ENCODE assay signal across 4 fruit fly cellular contexts in the genomic region with DNA sequence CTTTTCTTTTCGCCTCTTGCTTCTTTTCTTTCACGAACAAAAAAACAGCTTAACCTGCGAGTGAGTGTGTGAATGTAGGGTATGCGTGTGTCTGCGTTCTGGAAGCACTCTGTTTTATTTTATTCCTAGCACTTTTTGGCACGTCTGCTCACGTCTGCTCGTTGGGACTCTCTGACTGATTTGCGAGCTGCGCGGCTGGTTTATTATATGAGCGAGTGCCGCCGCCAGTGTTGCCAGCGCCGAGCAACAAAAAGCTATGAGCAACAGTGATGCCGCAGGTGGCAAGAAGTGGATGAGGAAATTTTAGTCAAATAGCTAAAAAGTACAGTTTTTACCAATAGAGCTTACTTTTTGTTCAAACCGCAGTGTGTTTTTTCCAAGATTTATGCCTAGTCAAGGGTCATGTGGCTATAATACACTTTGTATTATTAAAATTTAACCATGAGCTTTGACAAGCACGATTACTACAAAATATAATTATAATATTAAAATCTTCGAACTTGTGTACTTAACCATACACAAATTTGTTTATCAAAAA.
TF ChIP-seq lines count a peak whose summit lies in the region.

A gene (minus strand): TSS at position 183 of the 538 bp plus-strand sequence.

TF ChIP-seq in whole organism, adult, 20 proteins besides CTCF, POLR2A, EP300 and RAD21 (continued from another document):
- TF ChIP-seq CG7045 (GFP tag; optimal IDR thresholded peaks at IDR 0.05; lab: Kevin White, UChicago) (no peak), ovo (GFP tag; optimal IDR thresholded peaks at IDR 0.05; lab: Kevin White, UChicago) (no peak), bab1 (GFP tag; optimal IDR thresholded peaks at IDR 0.05; lab: Kevin White, UChicago) (peak; percentile 69)

TF ChIP-seq in whole organism, embryonic, 481 proteins besides CTCF, POLR2A, EP300 and RAD21 (continued from another document and continues in another):
- TF ChIP-seq Adf1 (GFP tag; IDR thresholded peaks at IDR 0.05; lab: Robert Waterston, UW) (peak; percentile 29; the same call in 1 of the 2 replicates), CG1647 (GFP tag; optimal IDR thresholded peaks at IDR 0.05; lab: Kevin White, UChicago) (peak; percentile 15), so (GFP tag; IDR thresholded peaks at IDR 0.05; lab: Robert Waterston, UW) (no peak), ham (GFP tag; IDR thresholded peaks at IDR 0.05; lab: Robert Waterston, UW) (no peak), Rfx (GFP tag; IDR thresholded peaks at IDR 0.05; lab: Robert Waterston, UW) (peak; percentile 64), CG8388 (GFP tag; optimal IDR thresholded peaks at IDR 0.05; lab: Kevin White, UChicago) (no peak), CG3995 (GFP tag; optimal IDR thresholded peaks at IDR 0.05; lab: Kevin White, UChicago) (no peak), MBD-R2 (GFP tag; IDR thresholded peaks at IDR 0.05; lab: Robert Waterston, UW) (no peak; the same call in 1 of the 2 replicates), jing (GFP tag; optimal IDR thresholded peaks at IDR 0.05; lab: Kevin White, UChicago) (no peak), Rx (GFP tag; IDR thresholded peaks at IDR 0.05; lab: Robert Waterston, UW) (no peak), Xrp1 (GFP tag; IDR thresholded peaks at IDR 0.05; lab: Robert Waterston, UW) (peak; percentile 12; the same call in 1 of the 2 replicates), Dek (tag; optimal IDR thresholded peaks at IDR 0.05; lab: Kevin White, UChicago) (no peak), Med (GFP tag; lab: Kevin White, UChicago) (peak; percentile 86), schlank (tag; optimal IDR thresholded peaks at IDR 0.05; lab: Kevin White, UChicago) (no peak), oc (tag; optimal IDR thresholded peaks at IDR 0.05; lab: Kevin White, UChicago) (peak; percentile 38), repo (GFP tag; optimal IDR thresholded peaks at IDR 0.05; lab: Kevin White, UChicago) (peak; percentile 9), CG8089 (GFP tag; optimal IDR thresholded peaks at IDR 0.05; lab: Kevin White, UChicago) (peak; percentile 29), Blimp-1 (GFP tag; optimal IDR thresholded peaks at IDR 0.05; lab: Kevin White, UChicago) (peak; percentile 76), mirr (GFP tag; optimal IDR thresholded peaks at IDR 0.05; lab: Kevin White, UChicago) (peak; percentile 38), chm (GFP tag; IDR thresholded peaks at IDR 0.05; lab: Robert Waterston, UW) (0 out of 2 replicates have a peak, but pooled peaks have one; percentile 43), Dfd (GFP tag; optimal IDR thresholded peaks at IDR 0.05; lab: Kevin White, UChicago) (no peak), Myb (GFP tag; optimal IDR thresholded peaks at IDR 0.05; lab: Kevin White, UChicago) (no peak), lmd (GFP tag; IDR thresholded peaks at IDR 0.05; lab: Robert Waterston, UW) (no peak; the same call in 1 of the 2 replicates), CG4617 (GFP tag; optimal IDR thresholded peaks at IDR 0.05; lab: Kevin White, UChicago; ENCODE audit: borderline replicate concordance) (no peak), Awh (GFP tag; IDR thresholded peaks at IDR 0.05; lab: Robert Waterston, UW) (0 out of 2 replicates have a peak, but pooled peaks have one; percentile 46), onecut (GFP tag; IDR thresholded peaks at IDR 0.05; lab: Robert Waterston, UW) (no peak; the same call in 1 of the 2 replicates), Poxn (GFP tag; IDR thresholded peaks at IDR 0.05; lab: Robert Waterston, UW) (no peak), CG2116 (GFP tag; optimal IDR thresholded peaks at IDR 0.05; lab: Kevin White, UChicago) (no peak), Pdp1 (GFP tag; optimal IDR thresholded peaks at IDR 0.05; lab: Kevin White, UChicago) (peak in 1 of 2 experiments; percentile 44), odd (GFP tag; optimal IDR thresholded peaks at IDR 0.05; lab: Kevin White, UChicago) (no peak), CG33557 (GFP tag; optimal IDR thresholded peaks at IDR 0.05; lab: Kevin White, UChicago) (no peak), scrt (GFP tag; optimal IDR thresholded peaks at IDR 0.05; lab: Kevin White, UChicago) (no peak), CG7357 (GFP tag; IDR thresholded peaks at IDR 0.05; lab: Robert Waterston, UW) (no peak), slou (GFP tag; optimal IDR thresholded peaks at IDR 0.05; lab: Kevin White, UChicago) (no peak), abd-A (tag; optimal IDR thresholded peaks at IDR 0.05; lab: Kevin White, UChicago) (peak; percentile 23), Spps (tag; optimal IDR thresholded peaks at IDR 0.05; lab: Kevin White, UChicago) (no peak), CG15269 (tag; optimal IDR thresholded peaks at IDR 0.05; lab: Kevin White, UChicago) (peak; percentile 31), inv (GFP tag; IDR thresholded peaks at IDR 0.05; lab: Robert Waterston, UW; ENCODE audit: partially characterized antibody) (no peak), CG17186 (GFP tag; optimal IDR thresholded peaks at IDR 0.05; lab: Kevin White, UChicago) (no peak), CG18619 (GFP tag; optimal IDR thresholded peaks at IDR 0.05; lab: Kevin White, UChicago) (peak; percentile 24)

TF ChIP-seq in whole organism, prepupa, 60 proteins besides CTCF, POLR2A, EP300 and RAD21 (continued from another document):
- TF ChIP-seq salr (GFP tag; optimal IDR thresholded peaks at IDR 0.05; lab: Kevin White, UChicago) (peak in 1 of 2 experiments; percentile 21), Ets96B (tag; optimal IDR thresholded peaks at IDR 0.05; lab: Kevin White, UChicago) (no peak), ss (GFP tag; optimal IDR thresholded peaks at IDR 0.05; lab: Kevin White, UChicago) (peak; percentile 3 to 55), Met (GFP tag; optimal IDR thresholded peaks at IDR 0.05; lab: Kevin White, UChicago) (peak; percentile 13), CG10631 (GFP tag; optimal IDR thresholded peaks at IDR 0.05; lab: Kevin White, UChicago) (peak; percentile 0), dac (GFP tag; optimal IDR thresholded peaks at IDR 0.05; lab: Kevin White, UChicago) (no peak), CG15336 (GFP tag; IDR thresholded peaks at IDR 0.05; lab: Robert Waterston, UW) (peak; percentile 59), fkh (GFP tag; optimal IDR thresholded peaks at IDR 0.05; lab: Kevin White, UChicago) (peak; percentile 12), CG4318 (GFP tag; optimal IDR thresholded peaks at IDR 0.05; lab: Kevin White, UChicago) (peak; percentile 24), Sox102F (GFP tag; optimal IDR thresholded peaks at IDR 0.05; lab: Kevin White, UChicago) (peak; percentile 48), fd85E (GFP tag; optimal IDR thresholded peaks at IDR 0.05; lab: Kevin White, UChicago) (no peak), eg (GFP tag; IDR thresholded peaks at IDR 0.05; lab: Robert Waterston, UW) (peak; percentile 56; the same call in 2 of the 3 replicates), CG16779 (tag; optimal IDR thresholded peaks at IDR 0.05; lab: Kevin White, UChicago) (peak; percentile 42), CG31627 (GFP tag; optimal IDR thresholded peaks at IDR 0.05; lab: Kevin White, UChicago) (peak; percentile 9), Eip75B (GFP tag; optimal IDR thresholded peaks at IDR 0.05; lab: Kevin White, UChicago) (peak; percentile 51), Eip93F (GFP tag; optimal IDR thresholded peaks at IDR 0.05; lab: Kevin White, UChicago) (no peak), OdsH (GFP tag; optimal IDR thresholded peaks at IDR 0.05; lab: Kevin White, UChicago) (no peak), acj6 (GFP tag; optimal IDR thresholded peaks at IDR 0.05; lab: Kevin White, UChicago) (peak; percentile 4), CG6163 (GFP tag; IDR thresholded peaks at IDR 0.05; lab: Robert Waterston, UW) (peak; percentile 67; the same call in 2 of the 3 replicates), CG11902 (GFP tag; optimal IDR thresholded peaks at IDR 0.05; lab: Kevin White, UChicago) (no peak), CG3032 (tag; optimal IDR thresholded peaks at IDR 0.05; lab: Kevin White, UChicago) (no peak), Lpt (GFP tag; optimal IDR thresholded peaks at IDR 0.05; lab: Kevin White, UChicago) (no peak), lz (GFP tag; optimal IDR thresholded peaks at IDR 0.05; lab: Kevin White, UChicago) (no peak), topi (GFP tag; optimal IDR thresholded peaks at IDR 0.05; lab: Kevin White, UChicago) (peak; percentile 17), CG7368 (GFP tag; optimal IDR thresholded peaks at IDR 0.05; lab: Kevin White, UChicago) (peak; percentile 40), pdm3 (GFP tag; optimal IDR thresholded peaks at IDR 0.05; lab: Kevin White, UChicago) (peak; percentile 13), Hr39 (GFP tag; optimal IDR thresholded peaks at IDR 0.05; lab: Kevin White, UChicago) (no peak), net (GFP tag; optimal IDR thresholded peaks at IDR 0.05; lab: Kevin White, UChicago) (peak; percentile 37), Smox (GFP tag; optimal IDR thresholded peaks at IDR 0.05; lab: Kevin White, UChicago) (no peak), Hr38 (GFP tag; optimal IDR thresholded peaks at IDR 0.05; lab: Kevin White, UChicago) (no peak), CG8632 (GFP tag; optimal IDR thresholded peaks at IDR 0.05; lab: Kevin White, UChicago) (no peak), Eip78C (GFP tag; lab: Kevin White, UChicago) (peak; percentile 67), CG32006 (GFP tag; optimal IDR thresholded peaks at IDR 0.05; lab: Kevin White, UChicago) (peak; percentile 31), CG8119 (GFP tag; IDR thresholded peaks at IDR 0.05; lab: Robert Waterston, UW) (peak; percentile 41; the same call in 2 of the 3 replicates), CG6808 (GFP tag; optimal IDR thresholded peaks at IDR 0.05; lab: Kevin White, UChicago) (peak; percentile 47), Sox15 (GFP tag; optimal IDR thresholded peaks at IDR 0.05; lab: Kevin White, UChicago) (no peak), CG6792 (GFP tag; optimal IDR thresholded peaks at IDR 0.05; lab: Kevin White, UChicago) (no peak), dsx (GFP tag; optimal IDR thresholded peaks at IDR 0.05; lab: Kevin White, UChicago; ENCODE audit: poor library complexity, severe bottlenecking) (peak; percentile 30), Sox14 (GFP tag; optimal IDR thresholded peaks at IDR 0.05; lab: Kevin White, UChicago) (peak; percentile 63), cyc (GFP tag; optimal IDR thresholded peaks at IDR 0.05; lab: Kevin White, UChicago) (no peak), Blimp-1 (GFP tag; optimal IDR thresholded peaks at IDR 0.05; lab: Kevin White, UChicago) (no peak), Gug (GFP tag; IDR thresholded peaks at IDR 0.05; lab: Robert Waterston, UW) (no peak)

TF ChIP-seq in whole organism, wandering third instar larva, 38 proteins besides CTCF, POLR2A, EP300 and RAD21 (continued from another document):
- TF ChIP-seq GATAd (GFP tag; optimal IDR thresholded peaks at IDR 0.05; lab: Kevin White, UChicago) (no peak), Abd-B (GFP tag; optimal IDR thresholded peaks at IDR 0.05; lab: Kevin White, UChicago) (no peak), Dfd (GFP tag; optimal IDR thresholded peaks at IDR 0.05; lab: Kevin White, UChicago) (no peak), pan (optimal IDR thresholded peaks at IDR 0.05; lab: Kevin White, UChicago) (no peak), Vsx2 (GFP tag; optimal IDR thresholded peaks at IDR 0.05; lab: Kevin White, UChicago; ENCODE audit: partially characterized antibody) (no peak), Myc (optimal IDR thresholded peaks at IDR 0.05; lab: Kevin White, UChicago) (peak; percentile 99), usp (GFP tag; optimal IDR thresholded peaks at IDR 0.05; lab: Kevin White, UChicago) (no peak), psq (GFP tag; optimal IDR thresholded peaks at IDR 0.05; lab: Kevin White, UChicago) (peak; percentile 92), rgr (GFP tag; optimal IDR thresholded peaks at IDR 0.05; lab: Kevin White, UChicago) (peak; percentile 23), CG32264 (GFP tag; optimal IDR thresholded peaks at IDR 0.05; lab: Kevin White, UChicago) (no peak), tai (GFP tag; optimal IDR thresholded peaks at IDR 0.05; lab: Kevin White, UChicago) (no peak), OdsH (GFP tag; optimal IDR thresholded peaks at IDR 0.05; lab: Kevin White, UChicago) (no peak), lola (GFP tag; optimal IDR thresholded peaks at IDR 0.05; lab: Kevin White, UChicago) (no peak), sage (GFP tag; optimal IDR thresholded peaks at IDR 0.05; lab: Kevin White, UChicago) (no peak), Dif (GFP tag; optimal IDR thresholded peaks at IDR 0.05; lab: Kevin White, UChicago; ENCODE audit: partially characterized antibody) (peak; percentile 62), Mio (GFP tag; optimal IDR thresholded peaks at IDR 0.05; lab: Kevin White, UChicago) (no peak), Hr83 (GFP tag; optimal IDR thresholded peaks at IDR 0.05; lab: Kevin White, UChicago; ENCODE audit: poor library complexity, severe bottlenecking) (peak; percentile 78), woc (GFP tag; optimal IDR thresholded peaks at IDR 0.05; lab: Kevin White, UChicago) (peak; percentile 73)
